Fruit fly (Drosophila melanogaster) S2 (cell line): ENCODE data around the gene CG6479.

ENCODE experiments used
- CG8478 ChIP-seq: fragments of >200 bp; optimal IDR thresholded peaks from 2 replicates; lab custom pipeline; 2018
- CTCF ChIP-seq, 2 experiments: fragments of >200 bp; optimal IDR thresholded peaks; 2 replicates each; lab custom pipeline; 2018

dm6 chr3L:17322541-17322940 lies 16.5 kb downstream of the CG6479 start, which contains the start of gene CG13724:
- TF ChIP-seq CG8478 (lab: Kevin White, UChicago) (no peak), CTCF (optimal IDR thresholded peaks at IDR 0.05; lab: Kevin White, UChicago) (no peak)
